Fruit fly (Drosophila melanogaster): ENCODE data around the gene CG14556.
A peak's percentile ranks its signal among the peaks of the same experiment; 100 is the strongest.

CG14556 gene

DNA sequence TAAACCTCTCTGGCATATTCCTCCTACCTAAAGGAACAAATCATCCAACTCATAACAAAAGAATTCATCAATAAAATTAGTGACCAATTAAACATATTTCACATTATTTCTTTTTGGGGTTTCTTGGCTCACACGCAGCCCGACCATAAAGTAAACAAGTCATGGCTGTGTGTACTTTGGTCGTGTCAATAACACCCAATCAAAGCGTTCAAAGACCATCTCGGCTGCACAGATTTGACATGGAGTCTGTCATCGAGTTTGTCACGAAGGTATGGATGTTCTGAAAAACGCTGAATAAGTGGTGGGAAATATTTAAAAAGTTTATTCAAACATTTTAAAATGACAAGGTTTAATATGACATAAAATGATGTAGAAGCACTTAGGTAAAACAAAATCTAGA is 4.1 kb downstream of the CG14556 start (continued):
- TF ChIP-seq Awh (GFP tag; IDR thresholded peaks at IDR 0.05) (peak; percentile 85), trh (GFP tag; optimal IDR thresholded peaks at IDR 0.05) (peak; percentile 13), Hmr (GFP tag; optimal IDR thresholded peaks at IDR 0.05) (peak; percentile 47), YL-1 (GFP tag; optimal IDR thresholded peaks at IDR 0.05) (peak; percentile 32), CG32767 (GFP tag; IDR thresholded peaks at IDR 0.05) (peak; percentile 29; the same call in 1 of the 2 replicates), CG8290 (GFP tag; optimal IDR thresholded peaks at IDR 0.05) (no peak), CG8290 (tag; optimal IDR thresholded peaks at IDR 0.05) (peak in 1 of 2 experiments; percentile 70), tap (tag; optimal IDR thresholded peaks at IDR 0.05) (peak; percentile 16), ttk (GFP tag; IDR thresholded peaks at IDR 0.05) (peak; percentile 7; the same call in 1 of the 2 replicates), PHDP (tag; optimal IDR thresholded peaks at IDR 0.05) (peak; percentile 62), HLH3B (GFP tag; IDR thresholded peaks at IDR 0.05) (peak; percentile 48; the same call in 1 of the 2 replicates), gcm2 (GFP tag; optimal IDR thresholded peaks at IDR 0.05) (no peak), shn (GFP tag; optimal IDR thresholded peaks at IDR 0.05) (peak; percentile 31), CG4707 (GFP tag; optimal IDR thresholded peaks at IDR 0.05) (peak; percentile 16), CG11695 (GFP tag; IDR thresholded peaks at IDR 0.05) (peak; percentile 46; the same call in 2 of the 3 replicates), CG12942 (GFP tag; optimal IDR thresholded peaks at IDR 0.05) (peak; percentile 32), CG10147 (GFP tag; optimal IDR thresholded peaks at IDR 0.05) (no peak), jigr1 (GFP tag; IDR thresholded peaks at IDR 0.05) (no peak), CG15601 (tag; optimal IDR thresholded peaks at IDR 0.05) (peak; percentile 54), CG6254 (GFP tag; optimal IDR thresholded peaks at IDR 0.05) (peak; percentile 24), CG3726 (GFP tag; IDR thresholded peaks at IDR 0.05) (0 out of 3 replicates have a peak, but pooled peaks have one; percentile 6), eve (GFP tag; optimal IDR thresholded peaks at IDR 0.05) (peak in 1 of 2 experiments; percentile 65), CG12659 (GFP tag; optimal IDR thresholded peaks at IDR 0.05) (peak; percentile 25), onecut (GFP tag; IDR thresholded peaks at IDR 0.05) (peak; percentile 62; the same call in 1 of the 2 replicates), slou (GFP tag; optimal IDR thresholded peaks at IDR 0.05) (peak; percentile 17), CG10543 (GFP tag; optimal IDR thresholded peaks at IDR 0.05) (peak; percentile 41), luna (GFP tag; optimal IDR thresholded peaks at IDR 0.05) (peak; percentile 16), bsh (GFP tag; optimal IDR thresholded peaks at IDR 0.05) (peak in 1 of 2 experiments; percentile 63), CG16863 (GFP tag; optimal IDR thresholded peaks at IDR 0.05) (peak; percentile 45), CG11398 (GFP tag; optimal IDR thresholded peaks at IDR 0.05) (peak; percentile 61), CG9817 (tag; optimal IDR thresholded peaks at IDR 0.05) (peak; percentile 42), CG2678 (tag; optimal IDR thresholded peaks at IDR 0.05) (peak; percentile 62), CG13424 (tag; optimal IDR thresholded peaks at IDR 0.05) (peak; percentile 53), stc (GFP tag; IDR thresholded peaks at IDR 0.05) (peak; percentile 40; the same call in 1 of the 2 replicates), grn (GFP tag; optimal IDR thresholded peaks at IDR 0.05) (peak; percentile 4), Hr51 (GFP tag; optimal IDR thresholded peaks at IDR 0.05) (peak; percentile 4 to 22), CG7786 (GFP tag; optimal IDR thresholded peaks at IDR 0.05) (peak; percentile 20), HLH4C (GFP tag; IDR thresholded peaks at IDR 0.05; ENCODE audit: partially characterized antibody) (no peak), bab2 (GFP tag; optimal IDR thresholded peaks at IDR 0.05) (peak; percentile 27), CG18764 (GFP tag; optimal IDR thresholded peaks at IDR 0.05) (peak; percentile 35), CG4854 (GFP tag; optimal IDR thresholded peaks at IDR 0.05) (peak; percentile 47), CG15696 (tag; optimal IDR thresholded peaks at IDR 0.05) (peak; percentile 63), CG15514 (GFP tag; optimal IDR thresholded peaks at IDR 0.05) (peak; percentile 31), Camta (GFP tag; optimal IDR thresholded peaks at IDR 0.05) (peak; percentile 35), CG7839 (tag; optimal IDR thresholded peaks at IDR 0.05) (peak; percentile 29), nau (GFP tag; optimal IDR thresholded peaks at IDR 0.05) (peak; percentile 49), CG8359 (GFP tag; optimal IDR thresholded peaks at IDR 0.05; ENCODE audit: borderline replicate concordance) (no peak), CrebB (tag; optimal IDR thresholded peaks at IDR 0.05) (peak; percentile 9), CG5953 (GFP tag; IDR thresholded peaks at IDR 0.05) (peak; percentile 55; the same call in 1 of the 2 replicates), wor (GFP tag; IDR thresholded peaks at IDR 0.05) (no peak)

Measured in whole organism, embryonic.